Worm (Caenorhabditis elegans): ENCODE measurements around the gene R02C2.1.

DNA sequence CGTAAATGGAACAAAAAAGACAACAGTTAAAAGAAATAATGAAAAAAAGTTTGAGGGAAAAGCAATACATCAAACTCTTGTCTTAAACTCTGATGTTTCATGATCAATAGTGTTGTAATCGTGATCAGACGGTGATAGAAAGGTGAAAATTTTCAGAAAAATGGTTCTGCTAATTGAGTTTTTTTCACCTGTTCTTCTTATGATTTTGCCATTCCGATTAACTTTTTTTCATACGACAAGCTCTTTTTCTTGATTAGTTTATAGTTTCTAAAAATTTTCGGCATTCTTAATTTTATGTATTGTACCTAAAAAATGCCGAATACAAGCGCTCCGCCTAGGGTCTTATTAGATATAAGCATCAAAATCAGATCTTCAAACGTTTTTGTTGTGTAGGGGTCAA, 22.3 kb downstream of the R02C2.1 start:
- no peak for TF ChIP-seq ama-1 (optimal IDR thresholded peaks at IDR 0.05)
- no peak for TF ChIP-seq hnd-1 (tag; optimal IDR thresholded peaks at IDR 0.05)
- no peak for TF ChIP-seq pes-1 (GFP tag; IDR thresholded peaks at IDR 0.05)
- no peak for TF ChIP-seq ceh-13 (GFP tag; optimal IDR thresholded peaks at IDR 0.05)
- TF ChIP-seq B0310.2 (tag; optimal IDR thresholded peaks at IDR 0.05): no peak
- TF ChIP-seq tbx-37 (GFP tag; conservative IDR thresholded peaks at IDR 0.05): no peak
- no peak for TF ChIP-seq hmg-4 (GFP tag; optimal IDR thresholded peaks at IDR 0.05)
- no peak for TF ChIP-seq F13C5.2 (tag; optimal IDR thresholded peaks at IDR 0.05)
- TF ChIP-seq tra-4 (tag; optimal IDR thresholded peaks at IDR 0.05): no peak
- no peak for TF ChIP-seq sea-1 (GFP tag; conservative IDR thresholded peaks at IDR 0.05)
- no peak for TF ChIP-seq scrt-1 (GFP tag; IDR thresholded peaks at IDR 0.05)
- no peak for TF ChIP-seq ceh-36 (tag; optimal IDR thresholded peaks at IDR 0.05)
- no peak for TF ChIP-seq ets-7 (tag; optimal IDR thresholded peaks at IDR 0.05)
